Worm (Caenorhabditis elegans) whole organism, L3 larva: Measurements from ENCODE around the gene C15C8.6.

Experiments used
- ZK546.5 ChIP-seq: sonication (generic microtip); optimal IDR thresholded peaks from 2 replicates; lab custom pipeline; 2017; ENCODE audit warnings: missing biosample characterization, missing genetic modification characterization
- nhr-25 ChIP-seq: sonication (generic microtip); optimal IDR thresholded peaks from 2 replicates; lab custom pipeline; 2017; ENCODE audit warnings: missing biosample characterization, missing genetic modification characterization
- snpc-4 ChIP-seq: fragments of 150-350 bp; optimal IDR thresholded peaks from 2 replicates; lab custom pipeline; 2014; ENCODE audit warnings: missing biosample characterization, missing genetic modification characterization

- TF ChIP-seq ZK546.5 (tag; lab: Kevin White, UChicago) = no peak
- no peak for TF ChIP-seq snpc-4 (tag; lab: Kevin White, UChicago)
- TF ChIP-seq nhr-25 = no peak
Observed at ce11 chrV:12732734-12733133, 18.6 kb downstream of the C15C8.6 start.
